Fruit fly (Drosophila melanogaster) whole organism, embryonic: ENCODE data around the gene cue.

Experiments used
- Abd-B ChIP-seq: fragments of 200-800 bp; sonication (Bioruptor generic); optimal IDR thresholded peaks from 2 replicates; lab custom pipeline; 2018; ENCODE audit warnings: missing biosample characterization, mild to moderate bottlenecking, missing genetic modification characterization, moderate library complexity
- B-H2 ChIP-seq: fragments of 200-800 bp; sonication (Bioruptor generic); optimal IDR thresholded peaks from 2 replicates; lab custom pipeline; 2018; ENCODE audit warnings: missing biosample characterization, mild to moderate bottlenecking, missing genetic modification characterization
- CG11247 ChIP-seq: fragments of 200-800 bp; sonication (Bioruptor generic); IDR thresholded peaks from 2 replicates; pipeline ENCODE4 v1.3.6; 2022; ENCODE audit warnings: missing biosample characterization, missing genetic modification characterization
- CG11398 ChIP-seq: fragments of 200-800 bp; sonication (Bioruptor generic); optimal IDR thresholded peaks from 2 replicates; lab custom pipeline; 2016; ENCODE audit warnings: missing biosample characterization, missing genetic modification characterization
- CG12299 ChIP-seq: fragments of 200-800 bp; sonication (Bioruptor generic); optimal IDR thresholded peaks from 2 replicates; lab custom pipeline; 2018; ENCODE audit warnings: missing biosample characterization, mild to moderate bottlenecking, missing genetic modification characterization
- CG13123 ChIP-seq: fragments of 200-800 bp; sonication (Bioruptor generic); optimal IDR thresholded peaks from 2 replicates; lab custom pipeline; 2016; ENCODE audit warnings: missing biosample characterization, missing genetic modification characterization
- CG13296 ChIP-seq: fragments of 200-800 bp; sonication (Bioruptor generic); optimal IDR thresholded peaks from 3 replicates; lab custom pipeline; 2018; ENCODE audit warnings: missing biosample characterization, mild to moderate bottlenecking, missing genetic modification characterization
- CG14965 ChIP-seq: fragments of 200-800 bp; sonication (Bioruptor generic); optimal IDR thresholded peaks from 2 replicates; lab custom pipeline; 2016; ENCODE audit warnings: missing biosample characterization, missing genetic modification characterization, borderline replicate concordance
- CG17612 ChIP-seq: fragments of 200-800 bp; sonication (Bioruptor generic); IDR thresholded peaks from 2 replicates; pipeline ENCODE4 v1.3.6; 2022; ENCODE audit warnings: missing biosample characterization, missing genetic modification characterization
- CG18764 ChIP-seq: fragments of 200-800 bp; sonication (Bioruptor generic); optimal IDR thresholded peaks from 3 replicates; lab custom pipeline; 2016; ENCODE audit warnings: missing biosample characterization, missing genetic modification characterization
- CG31224 ChIP-seq: fragments of 200-800 bp; sonication (Bioruptor generic); IDR thresholded peaks from 2 replicates; pipeline ENCODE4 v1.3.6; 2022; ENCODE audit warnings: missing biosample characterization, missing genetic modification characterization
- CG31441 ChIP-seq: fragments of 200-800 bp; sonication (Bioruptor generic); IDR thresholded peaks from 2 replicates; pipeline ENCODE4 v1.3.6; 2022; ENCODE audit warnings: missing biosample characterization, missing genetic modification characterization
- CG42726 ChIP-seq: fragments of 200-800 bp; sonication (Bioruptor generic); IDR thresholded peaks from 2 replicates; pipeline ENCODE4 v1.3.6; 2022; ENCODE audit warnings: missing biosample characterization, missing genetic modification characterization; ENCODE audit not compliant: partially characterized antibody
- CG4404 ChIP-seq: fragments of 200-800 bp; sonication (Bioruptor generic); IDR thresholded peaks from 2 replicates; pipeline ENCODE4 v1.3.6; 2022; ENCODE audit warnings: missing biosample characterization, missing genetic modification characterization
- CG6175 ChIP-seq: fragments of 200-800 bp; sonication (Bioruptor generic); IDR thresholded peaks from 3 replicates; pipeline ENCODE4 v1.3.6; 2022; ENCODE audit warnings: missing biosample characterization, missing genetic modification characterization
- CG7556 ChIP-seq: fragments of 200-800 bp; sonication (Bioruptor generic); optimal IDR thresholded peaks from 2 replicates; lab custom pipeline; 2017; ENCODE audit warnings: missing biosample characterization, mild to moderate bottlenecking, missing genetic modification characterization
- CG8281 ChIP-seq: fragments of 200-800 bp; sonication (Bioruptor generic); optimal IDR thresholded peaks from 2 replicates; lab custom pipeline; 2018; ENCODE audit warnings: missing biosample characterization, mild to moderate bottlenecking, missing genetic modification characterization, moderate library complexity
- CG9817 ChIP-seq: fragments of 200-800 bp; sonication (Bioruptor generic); optimal IDR thresholded peaks from 2 replicates; lab custom pipeline; 2018; ENCODE audit warnings: missing biosample characterization, mild to moderate bottlenecking, missing genetic modification characterization, moderate library complexity
- CTCF ChIP-seq: fragments of 200-800 bp; sonication (Bioruptor generic); optimal IDR thresholded peaks from 2 replicates; lab custom pipeline; 2017; ENCODE audit warnings: missing biosample characterization, mild to moderate bottlenecking, missing genetic modification characterization, moderate library complexity
- Camta ChIP-seq: fragments of 200-800 bp; sonication (Bioruptor generic); optimal IDR thresholded peaks from 2 replicates; lab custom pipeline; 2016; ENCODE audit warnings: missing biosample characterization, missing genetic modification characterization
- D19B ChIP-seq: fragments of 200-800 bp; sonication (Bioruptor generic); optimal IDR thresholded peaks from 2 replicates; lab custom pipeline; 2017; ENCODE audit warnings: missing biosample characterization, mild to moderate bottlenecking, missing genetic modification characterization
- Dad ChIP-seq: fragments of 200-800 bp; sonication (Bioruptor generic); optimal IDR thresholded peaks from 3 replicates; lab custom pipeline; 2016; ENCODE audit warnings: missing biosample characterization, missing genetic modification characterization
- Dbx ChIP-seq: fragments of 200-800 bp; sonication (Bioruptor generic); IDR thresholded peaks from 3 replicates; pipeline ENCODE4 v1.3.6; 2022; ENCODE audit warnings: missing biosample characterization, missing genetic modification characterization
- ERR ChIP-seq: fragments of 200-800 bp; sonication (Bioruptor generic); optimal IDR thresholded peaks from 2 replicates; lab custom pipeline; 2016; ENCODE audit warnings: missing biosample characterization, missing genetic modification characterization
- Ets97D ChIP-seq: fragments of 200-800 bp; sonication (Bioruptor generic); optimal IDR thresholded peaks from 3 replicates; lab custom pipeline; 2016; ENCODE audit warnings: missing biosample characterization, missing genetic modification characterization
- Hmx ChIP-seq: fragments of 200-800 bp; sonication (Bioruptor generic); optimal IDR thresholded peaks from 2 replicates; lab custom pipeline; 2016; ENCODE audit warnings: missing biosample characterization, missing genetic modification characterization
- NC2β ChIP-seq: fragments of 200-800 bp; sonication (Bioruptor generic); optimal IDR thresholded peaks from 2 replicates; lab custom pipeline; 2016; ENCODE audit warnings: missing biosample characterization, missing genetic modification characterization
- NfI ChIP-seq: fragments of 200-800 bp; sonication (Bioruptor generic); optimal IDR thresholded peaks from 3 replicates; lab custom pipeline; 2018; ENCODE audit warnings: missing biosample characterization, mild to moderate bottlenecking, missing genetic modification characterization, moderate library complexity
- PHDP ChIP-seq: fragments of 200-800 bp; sonication (Bioruptor generic); optimal IDR thresholded peaks from 3 replicates; lab custom pipeline; 2018; ENCODE audit warnings: missing biosample characterization, mild to moderate bottlenecking, missing genetic modification characterization, moderate library complexity
- Ravus ChIP-seq: fragments of 200-800 bp; sonication (Bioruptor generic); IDR thresholded peaks from 2 replicates; pipeline ENCODE4 v1.3.6; 2022; ENCODE audit warnings: missing biosample characterization, missing genetic modification characterization
- Sox102F ChIP-seq: fragments of 200-800 bp; sonication (Bioruptor generic); optimal IDR thresholded peaks from 2 replicates; lab custom pipeline; 2018; ENCODE audit warnings: missing biosample characterization, mild to moderate bottlenecking, missing genetic modification characterization, moderate library complexity
- Usf ChIP-seq: fragments of 200-800 bp; sonication (Bioruptor generic); optimal IDR thresholded peaks from 2 replicates; lab custom pipeline; 2017; ENCODE audit warnings: missing genotype, missing biosample characterization, missing genetic modification characterization
- ab ChIP-seq: fragments of 200-800 bp; sonication (Bioruptor generic); optimal IDR thresholded peaks from 2 replicates; lab custom pipeline; 2016; ENCODE audit warnings: missing biosample characterization, missing genetic modification characterization
- bowl ChIP-seq: fragments of 200-800 bp; sonication (Bioruptor generic); IDR thresholded peaks from 2 replicates; pipeline ENCODE4 v1.3.6; 2022; ENCODE audit warnings: missing biosample characterization, missing genetic modification characterization
- bsh ChIP-seq, 2 experiments: fragments of 200-800 bp; sonication (Bioruptor generic); optimal IDR thresholded peaks; 2 replicates each; lab custom pipeline; 2017 to 2018; ENCODE audit warnings: mild to moderate bottlenecking in 2 of 2, missing biosample characterization in 2 of 2, missing genetic modification characterization in 2 of 2, moderate library complexity in 1 of 2
- dm ChIP-seq: fragments of 200-800 bp; sonication (Bioruptor generic); optimal IDR thresholded peaks from 3 replicates; lab custom pipeline; 2016; ENCODE audit warnings: missing biosample characterization, missing genetic modification characterization
- dpn ChIP-seq, 2 experiments: fragments of 200-800 bp; sonication (Bioruptor generic); optimal IDR thresholded peaks; 3 replicates each; lab custom pipeline; 2016; ENCODE audit warnings: missing biosample characterization in 2 of 2, missing genetic modification characterization in 2 of 2
- ewg ChIP-seq: fragments of 200-800 bp; sonication (Bioruptor generic); optimal IDR thresholded peaks from 3 replicates; lab custom pipeline; 2017; ENCODE audit warnings: mild to moderate bottlenecking, missing biosample characterization, missing genetic modification reagents, missing genetic modification characterization
- fru ChIP-seq: fragments of >200 bp; optimal IDR thresholded peaks from 2 replicates; lab custom pipeline; 2017
- ham ChIP-seq: fragments of 200-800 bp; sonication (Bioruptor generic); IDR thresholded peaks from 2 replicates; pipeline ENCODE4 v1.3.6; 2022; ENCODE audit warnings: missing biosample characterization, missing genetic modification characterization
- hth ChIP-seq: fragments of >200 bp; optimal IDR thresholded peaks from 2 replicates; lab custom pipeline; 2017; ENCODE audit warnings: inconsistent platforms
- ind ChIP-seq: fragments of 200-800 bp; sonication (Bioruptor generic); optimal IDR thresholded peaks from 3 replicates; lab custom pipeline; 2016; ENCODE audit warnings: missing biosample characterization, missing genetic modification characterization
- lab ChIP-seq: fragments of 200-800 bp; sonication (Bioruptor generic); optimal IDR thresholded peaks from 3 replicates; lab custom pipeline; 2017; ENCODE audit warnings: missing biosample characterization, missing genetic modification characterization, mild to moderate bottlenecking, moderate library complexity, missing genetic modification reagents
- mirr ChIP-seq: fragments of 200-800 bp; sonication (Bioruptor generic); optimal IDR thresholded peaks from 3 replicates; lab custom pipeline; 2018; ENCODE audit warnings: missing biosample characterization, mild to moderate bottlenecking, missing genetic modification characterization
- otp ChIP-seq: fragments of 200-800 bp; sonication (Bioruptor generic); IDR thresholded peaks from 3 replicates; pipeline ENCODE4, ENCODE4 v1.3.6; 2022; ENCODE audit warnings: missing biosample characterization, missing genetic modification characterization
- pan ChIP-seq, 4 experiments: fragments of >200 bp in 3 of 4; fragments of 200-800 bp in 1 of 4; sonication (Bioruptor generic) in 1 of 4; optimal IDR thresholded peaks in 3 of 4; IDR thresholded peaks in 1 of 4; 2 replicates each; pipeline versions ENCODE4 v1.3.6 to Lab custom; 2017 to 2022; ENCODE audit warnings: missing biosample characterization in 2 of 4, missing genetic modification characterization in 2 of 4, mixed read lengths in 1 of 4
- pfk ChIP-seq: fragments of 200-800 bp; sonication (Bioruptor generic); optimal IDR thresholded peaks from 2 replicates; lab custom pipeline; 2018; ENCODE audit warnings: missing biosample characterization, mild to moderate bottlenecking, missing genetic modification characterization, moderate library complexity
- shn ChIP-seq: fragments of 200-800 bp; sonication (Bioruptor generic); optimal IDR thresholded peaks from 3 replicates; lab custom pipeline; 2016; ENCODE audit warnings: missing biosample characterization, missing genetic modification characterization
- tna ChIP-seq: fragments of 200-800 bp; sonication (Bioruptor generic); IDR thresholded peaks from 2 replicates; pipeline ENCODE4 v1.3.6; 2022; ENCODE audit warnings: missing biosample characterization, missing genetic modification characterization; ENCODE audit not compliant: partially characterized antibody
- vvl ChIP-seq: fragments of 200-800 bp; sonication (Bioruptor generic); IDR thresholded peaks from 2 replicates; pipeline ENCODE4 v1.3.6; 2022; ENCODE audit warnings: missing biosample characterization, missing genetic modification characterization
- zf30C ChIP-seq: fragments of 200-800 bp; sonication (Bioruptor generic); optimal IDR thresholded peaks from 3 replicates; lab custom pipeline; 2018; ENCODE audit warnings: missing biosample characterization, mild to moderate bottlenecking, missing genetic modification characterization

cue gene

dm6 chr3L:1546349-1547116 lies 29.5 kb upstream of the cue start (continued):
- TF ChIP-seq CG11398 (GFP tag; lab: Kevin White, UChicago) (no peak), CG12299 (tag; lab: Kevin White, UChicago) (no peak), NfI (GFP tag; lab: Kevin White, UChicago) (no peak), ind (GFP tag; lab: Kevin White, UChicago) (no peak), CG8281 (no peak), CG31224 (GFP tag; lab: Robert Waterston, UW) (no peak), ewg (GFP tag; lab: Kevin White, UChicago) (no peak), zf30C (GFP tag; lab: Kevin White, UChicago) (no peak), dpn (GFP tag; optimal IDR thresholded peaks at IDR 0.05; lab: Kevin White, UChicago) (no peak), CG4404 (GFP tag; lab: Robert Waterston, UW) (no peak), CG13123 (no peak), CTCF (GFP tag; lab: Kevin White, UChicago) (peak; percentile 29), Usf (GFP tag; lab: Kevin White, UChicago) (no peak), CG42726 (GFP tag; lab: Robert Waterston, UW) (no peak), pfk (peak; percentile 27), ab (GFP tag; lab: Kevin White, UChicago) (no peak), Dad (GFP tag; lab: Kevin White, UChicago) (no peak), Ets97D (GFP tag; lab: Kevin White, UChicago) (no peak), Sox102F (GFP tag; lab: Kevin White, UChicago) (no peak), hth (lab: Kevin White, UChicago) (no peak), vvl (0 out of 2 replicates have a peak, but pooled peaks have one; percentile 21), NC2β (GFP tag; lab: Kevin White, UChicago) (no peak), CG7556 (GFP tag; lab: Kevin White, UChicago) (no peak), shn (GFP tag; lab: Kevin White, UChicago) (peak; percentile 42), tna (GFP tag; lab: Robert Waterston, UW) (no peak), CG9817 (no peak), dm (GFP tag; lab: Kevin White, UChicago) (peak; percentile 42), bowl (GFP tag; lab: Robert Waterston, UW) (no peak), mirr (GFP tag; lab: Kevin White, UChicago) (peak; percentile 49), CG18764 (GFP tag; lab: Kevin White, UChicago) (no peak), otp (no peak), Dbx (GFP tag; lab: Robert Waterston, UW) (0 out of 3 replicates have a peak, but pooled peaks have one; percentile 1), Ravus (GFP tag; lab: Robert Waterston, UW) (no peak), CG31441 (no peak), CG11247 (GFP tag; lab: Robert Waterston, UW) (no peak), ham (GFP tag; lab: Robert Waterston, UW) (no peak), fru (lab: Kevin White, UChicago) (no peak), D19B (GFP tag; lab: Kevin White, UChicago) (no peak), CG6175 (peak; percentile 84; the same call in 2 of the 3 replicates), PHDP (tag; lab: Kevin White, UChicago) (no peak), ERR (GFP tag; lab: Kevin White, UChicago) (no peak), Hmx (no peak), lab (GFP tag; lab: Kevin White, UChicago) (peak; percentile 31), B-H2 (GFP tag; lab: Kevin White, UChicago) (no peak), Camta (no peak), bsh (GFP tag; optimal IDR thresholded peaks at IDR 0.05; lab: Kevin White, UChicago) (peak in 1 of 2 experiments; percentile 47), Abd-B (GFP tag; lab: Kevin White, UChicago) (no peak), CG17612 (GFP tag; lab: Robert Waterston, UW) (no peak), CG14965 (GFP tag; lab: Kevin White, UChicago) (no peak), CG13296 (GFP tag; lab: Kevin White, UChicago) (no peak), pan (optimal IDR thresholded peaks at IDR 0.05; lab: Kevin White, UChicago) (no peak), pan (GFP tag; optimal IDR thresholded peaks at IDR 0.05 in 1 of 2, IDR thresholded peaks at IDR 0.05 in 1 of 2) (no peak)
